Fruit fly (Drosophila melanogaster): ENCODE data around the gene Tbh.

Tbh gene

DNA sequence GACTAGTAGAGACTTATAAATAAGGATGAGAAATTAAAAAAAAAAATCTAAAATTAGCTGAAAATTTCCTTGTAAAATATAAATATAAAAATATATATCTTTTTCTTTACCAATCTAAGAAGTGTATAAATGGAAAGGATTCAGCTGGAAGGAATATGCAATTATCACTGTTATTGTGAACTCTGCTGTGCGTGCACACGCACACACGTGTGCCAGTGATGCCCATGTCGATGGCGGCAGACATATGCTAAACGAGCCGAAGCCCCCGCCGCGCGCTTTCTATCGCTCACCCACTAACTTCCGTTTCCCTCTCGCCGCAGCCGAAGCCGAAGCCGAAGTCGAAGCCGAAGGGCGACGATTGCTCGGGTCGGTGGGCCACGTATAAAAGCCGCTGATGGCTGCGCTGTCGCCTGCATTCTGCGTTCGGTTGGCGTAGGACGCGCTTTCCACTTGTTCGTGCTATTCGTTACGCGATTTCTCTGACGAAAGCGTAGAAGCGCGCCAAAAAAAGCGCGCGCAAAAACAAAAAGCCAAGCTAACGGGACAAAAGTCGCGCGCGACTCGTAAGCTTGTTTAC lies at the start of gene Tbh:
Gene Tbh (plus strand): TSS at position 527 of the 577 bp plus-strand sequence.
- no peak for TF ChIP-seq h (optimal IDR thresholded peaks at IDR 0.05)
- no peak for TF ChIP-seq Sin3A (optimal IDR thresholded peaks at IDR 0.05)
- TF ChIP-seq psq (optimal IDR thresholded peaks at IDR 0.05) = no peak
- no peak for TF ChIP-seq Myc (optimal IDR thresholded peaks at IDR 0.05)
- no peak for TF ChIP-seq insv (optimal IDR thresholded peaks at IDR 0.05)
- TF ChIP-seq ttk (optimal IDR thresholded peaks at IDR 0.05) = no peak

DNA sequence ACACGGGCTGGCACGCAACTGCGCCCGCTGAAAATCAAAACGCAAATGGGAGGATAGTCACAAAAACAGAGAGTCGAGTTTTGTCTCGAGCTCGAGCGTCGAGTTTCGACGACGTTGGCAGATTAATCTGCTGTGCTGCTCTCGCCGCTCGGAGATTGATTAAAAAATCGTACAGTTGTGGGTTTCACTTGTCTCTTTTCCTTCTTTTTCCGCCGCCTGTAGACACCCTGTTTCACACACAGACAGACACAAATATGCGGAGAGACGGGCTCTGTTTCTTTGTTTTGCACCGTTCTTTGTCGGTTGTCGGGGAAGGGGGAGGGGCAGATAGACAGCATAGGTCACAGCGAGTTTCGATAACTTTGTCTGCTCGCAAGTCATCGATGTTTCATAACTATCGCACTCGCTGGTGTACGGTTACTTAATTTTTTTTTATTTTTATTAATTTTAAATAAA lies 48.6 kb upstream of the Tbh start, which contains the start of gene orion:
Gene orion (minus strand): TSS at position 51 of the 456 bp plus-strand sequence.
- TF ChIP-seq psq (optimal IDR thresholded peaks at IDR 0.05) = no peak
- no peak for TF ChIP-seq insv (optimal IDR thresholded peaks at IDR 0.05)
- no peak for TF ChIP-seq Myc (optimal IDR thresholded peaks at IDR 0.05)
- no peak for TF ChIP-seq h (optimal IDR thresholded peaks at IDR 0.05)
- TF ChIP-seq ttk (optimal IDR thresholded peaks at IDR 0.05) = no peak
- no peak for TF ChIP-seq Sin3A (optimal IDR thresholded peaks at IDR 0.05)

DNA sequence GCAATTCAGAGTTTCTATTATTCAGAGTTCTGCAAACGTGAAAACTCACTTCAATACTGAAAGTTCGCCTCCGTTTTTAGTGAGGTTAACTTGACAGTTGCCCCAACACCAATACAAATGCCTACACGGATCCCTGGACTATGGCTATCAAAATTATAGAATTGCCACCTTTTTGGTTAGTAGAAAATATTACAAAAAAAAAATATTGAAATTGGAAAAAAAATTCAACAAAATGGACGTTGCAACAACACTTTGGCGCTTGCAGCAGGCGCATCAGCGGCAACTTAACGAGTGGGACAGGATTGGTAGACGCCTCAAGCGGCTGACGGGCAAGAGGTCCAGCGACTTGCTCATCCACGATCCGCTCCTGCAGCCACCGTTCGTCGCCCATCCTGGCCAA lies 39.6 kb upstream of the Tbh start, which contains the start of the genes CG15332 and CG15330:
Gene CG15332 (minus strand): TSS at position 101 of the 400 bp plus-strand sequence.
Gene CG15330 (plus strand): TSS at position 175 of the 400 bp plus-strand sequence.
- TF ChIP-seq ttk (optimal IDR thresholded peaks at IDR 0.05) = no peak
- no peak for TF ChIP-seq h (optimal IDR thresholded peaks at IDR 0.05)
- TF ChIP-seq Myc (optimal IDR thresholded peaks at IDR 0.05) = no peak
- TF ChIP-seq Sin3A (optimal IDR thresholded peaks at IDR 0.05) = no peak
- no peak for TF ChIP-seq psq (optimal IDR thresholded peaks at IDR 0.05)
- TF ChIP-seq insv (optimal IDR thresholded peaks at IDR 0.05) = no peak

DNA sequence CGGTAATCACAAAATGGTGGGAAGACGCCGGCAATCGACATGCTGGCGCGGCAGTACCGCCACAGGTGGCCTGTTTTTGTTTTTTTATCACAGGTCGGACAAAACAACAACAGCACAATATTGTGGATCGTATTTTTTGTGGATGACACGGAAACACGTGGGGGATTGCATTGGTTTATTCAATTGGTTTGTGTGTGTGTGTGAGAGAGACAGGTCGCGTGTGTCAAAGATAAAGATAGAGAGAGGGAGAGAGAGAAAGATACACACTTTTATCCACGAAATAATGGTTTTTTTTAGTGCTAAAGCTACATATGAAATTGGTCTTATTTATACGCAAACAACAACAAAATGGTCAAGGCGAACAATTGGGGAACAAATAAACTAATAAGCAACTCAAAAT lies 36.5 kb upstream of the Tbh start:
- TF ChIP-seq psq (optimal IDR thresholded peaks at IDR 0.05) (no peak), Sin3A (optimal IDR thresholded peaks at IDR 0.05) (no peak), ttk (optimal IDR thresholded peaks at IDR 0.05) (no peak), h (optimal IDR thresholded peaks at IDR 0.05) (no peak), Myc (optimal IDR thresholded peaks at IDR 0.05) (no peak), insv (optimal IDR thresholded peaks at IDR 0.05) (no peak)

DNA sequence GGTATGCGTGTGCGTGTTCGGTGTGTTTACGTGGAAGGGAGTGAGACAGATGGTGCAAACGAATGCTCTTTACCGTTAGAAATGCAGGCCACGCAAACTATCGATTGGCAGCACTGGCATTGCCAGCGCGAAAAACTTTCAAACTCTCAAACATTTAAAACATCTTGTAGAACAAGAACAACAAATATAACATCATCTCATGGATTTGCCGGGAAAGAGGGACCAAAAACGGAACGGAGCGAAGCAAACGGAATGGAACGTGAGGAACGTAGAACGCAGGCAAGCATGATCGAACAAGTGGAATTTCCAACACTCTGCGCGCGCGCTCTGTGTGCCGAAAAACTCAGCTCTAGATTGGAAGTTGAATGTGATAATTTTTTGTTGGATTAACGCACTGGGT lies 36.0 kb upstream of the Tbh start:
- no peak for TF ChIP-seq Myc (optimal IDR thresholded peaks at IDR 0.05)
- TF ChIP-seq h (optimal IDR thresholded peaks at IDR 0.05) = no peak
- no peak for TF ChIP-seq insv (optimal IDR thresholded peaks at IDR 0.05)
- no peak for TF ChIP-seq psq (optimal IDR thresholded peaks at IDR 0.05)
- TF ChIP-seq Sin3A (optimal IDR thresholded peaks at IDR 0.05) = no peak
- no peak for TF ChIP-seq ttk (optimal IDR thresholded peaks at IDR 0.05)

DNA sequence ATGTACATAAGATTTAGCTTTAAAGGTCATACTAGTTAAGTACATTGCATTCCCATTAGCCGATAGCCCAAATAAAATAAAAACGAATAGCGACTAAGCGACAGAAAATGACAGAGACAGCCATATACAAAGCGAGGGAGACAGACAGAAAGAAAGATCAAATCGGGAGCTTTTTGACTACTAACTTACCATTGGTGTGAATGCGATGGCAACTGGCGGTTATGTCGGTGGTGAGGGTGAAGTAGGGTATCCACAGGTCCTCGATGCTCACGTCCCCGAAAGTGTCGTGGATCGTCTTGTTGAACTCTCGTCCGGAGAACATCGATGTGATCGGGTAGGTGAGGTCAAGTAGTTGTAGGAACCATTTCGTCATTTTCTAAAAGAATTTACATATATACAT lies 34.5 kb upstream of the Tbh start:
- TF ChIP-seq Myc (optimal IDR thresholded peaks at IDR 0.05) = no peak
- TF ChIP-seq psq (optimal IDR thresholded peaks at IDR 0.05) = no peak
- TF ChIP-seq insv (optimal IDR thresholded peaks at IDR 0.05) = no peak
- TF ChIP-seq h (optimal IDR thresholded peaks at IDR 0.05) = no peak
- TF ChIP-seq Sin3A (optimal IDR thresholded peaks at IDR 0.05) = no peak

DNA sequence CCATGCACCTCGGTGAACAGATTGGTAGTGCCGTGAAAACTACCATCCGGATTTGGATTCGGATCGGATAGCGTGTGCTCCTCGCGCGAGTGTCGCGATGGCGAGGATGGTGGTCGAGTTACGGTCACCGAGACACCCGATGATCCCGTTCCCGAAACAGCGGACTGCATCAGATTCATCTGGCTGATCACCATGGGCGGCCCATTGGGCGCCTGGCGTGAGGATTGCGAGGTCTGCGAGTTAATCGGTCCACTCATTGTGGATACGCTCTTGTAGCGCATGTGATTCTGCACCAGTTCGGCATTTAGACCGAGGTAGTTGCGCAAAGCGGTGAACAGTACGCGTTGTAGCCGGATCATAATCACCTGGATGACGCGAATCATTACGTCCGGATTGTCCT lies 31.8 kb upstream of the Tbh start, which contains the start of gene sn:
Gene sn (plus strand): TSS at position 301 of the 400 bp plus-strand sequence.
- no peak for TF ChIP-seq h (optimal IDR thresholded peaks at IDR 0.05)
- TF ChIP-seq ttk (optimal IDR thresholded peaks at IDR 0.05) = no peak
- TF ChIP-seq Myc (optimal IDR thresholded peaks at IDR 0.05) = no peak
- no peak for TF ChIP-seq Sin3A (optimal IDR thresholded peaks at IDR 0.05)
- TF ChIP-seq psq (optimal IDR thresholded peaks at IDR 0.05) = no peak
- TF ChIP-seq insv (optimal IDR thresholded peaks at IDR 0.05) = no peak

DNA sequence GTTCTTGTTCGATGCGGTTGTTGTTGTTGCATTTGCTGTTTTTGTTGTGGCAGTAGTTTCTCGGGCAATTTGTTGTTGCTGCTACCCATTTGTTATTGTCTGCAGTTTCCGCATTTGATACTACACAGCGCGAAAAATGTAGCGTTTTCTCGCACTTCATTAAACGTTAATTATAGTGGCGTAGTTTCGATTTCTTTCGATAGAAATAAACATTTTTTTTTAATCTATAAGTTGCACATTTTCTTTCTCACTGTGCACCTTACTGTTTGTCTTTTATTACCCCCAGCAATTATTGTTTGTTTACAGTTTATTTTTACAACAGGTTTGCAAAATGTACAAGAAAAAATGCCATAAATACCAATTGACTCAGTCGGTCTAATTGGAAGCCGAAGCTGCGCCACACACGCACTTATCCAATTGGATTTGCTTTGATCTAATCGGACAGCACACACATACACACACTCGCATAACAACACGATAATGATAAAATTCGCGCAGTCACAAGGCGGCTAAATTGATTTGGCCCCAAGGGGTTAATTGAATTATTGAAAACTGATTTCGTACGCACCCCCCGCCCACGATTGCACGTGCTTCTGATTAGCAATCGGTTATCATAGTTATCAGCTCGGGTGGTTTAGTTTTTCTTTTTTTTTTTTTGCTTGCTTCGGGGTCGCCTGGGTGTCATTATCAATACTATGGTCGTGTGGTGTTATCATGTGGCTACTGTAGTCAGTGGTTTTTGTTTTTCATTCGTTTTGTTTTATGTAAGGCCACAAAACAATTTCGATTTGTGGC lies 29.5 kb upstream of the Tbh start:
- no peak for TF ChIP-seq h (optimal IDR thresholded peaks at IDR 0.05)
- no peak for TF ChIP-seq ttk (optimal IDR thresholded peaks at IDR 0.05)
- TF ChIP-seq Myc (optimal IDR thresholded peaks at IDR 0.05) = no peak
- no peak for TF ChIP-seq Sin3A (optimal IDR thresholded peaks at IDR 0.05)
- no peak for TF ChIP-seq insv (optimal IDR thresholded peaks at IDR 0.05)
- no peak for TF ChIP-seq psq (optimal IDR thresholded peaks at IDR 0.05)

DNA sequence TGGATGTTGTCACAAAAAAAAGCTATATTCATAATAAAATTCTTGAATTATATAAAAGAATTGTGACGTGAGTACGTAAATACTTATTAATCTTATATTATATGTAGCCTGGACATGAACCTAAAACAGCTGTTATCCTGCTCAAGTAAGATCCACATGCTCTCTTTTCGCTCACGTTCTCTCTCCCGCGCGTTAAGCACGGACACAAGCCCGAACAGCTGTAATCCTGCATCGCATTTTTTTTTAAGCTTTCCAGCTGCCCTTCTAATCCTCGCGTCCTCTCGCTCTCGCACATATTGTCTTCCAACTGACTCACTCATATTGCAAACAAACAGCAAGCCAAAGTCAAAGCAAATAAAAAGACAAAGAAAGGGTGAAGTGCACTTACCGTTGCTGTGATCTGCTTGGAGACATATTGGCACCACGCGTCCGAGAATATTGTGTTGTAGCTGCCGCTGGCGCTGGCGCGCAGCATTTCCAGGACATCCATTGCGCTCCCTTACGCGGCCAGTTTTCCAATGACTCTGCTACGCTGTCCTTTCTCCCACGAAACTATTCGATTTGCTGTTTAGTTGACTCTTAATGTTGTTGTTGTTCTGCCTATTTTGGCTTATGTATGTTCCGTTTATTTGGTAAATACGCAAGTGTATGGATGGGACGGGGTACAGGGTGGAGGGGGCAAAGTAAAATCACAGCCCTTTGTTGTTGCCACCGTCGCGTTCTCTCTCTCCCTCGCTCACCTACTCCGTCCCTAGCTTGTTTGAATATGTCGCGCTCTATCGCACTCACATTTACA lies 28.2 kb upstream of the Tbh start:
- no peak for TF ChIP-seq insv (optimal IDR thresholded peaks at IDR 0.05)
- no peak for TF ChIP-seq Myc (optimal IDR thresholded peaks at IDR 0.05)
- TF ChIP-seq Sin3A (optimal IDR thresholded peaks at IDR 0.05) = no peak

DNA sequence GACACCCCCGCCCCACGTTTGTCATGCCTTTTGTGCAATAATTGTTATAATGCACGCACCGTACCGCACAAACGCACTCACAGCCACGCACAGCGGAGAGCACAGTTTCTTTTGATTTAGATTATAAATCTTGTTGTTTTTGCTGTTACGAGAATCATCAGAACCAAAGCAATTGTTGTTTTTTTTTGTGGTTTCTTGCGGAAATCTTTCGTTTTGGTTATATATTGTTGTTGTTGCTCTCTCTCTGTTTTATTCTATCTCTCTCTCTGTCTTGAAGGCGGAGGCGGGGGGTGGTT lies 27.7 kb upstream of the Tbh start:
- TF ChIP-seq Myc (optimal IDR thresholded peaks at IDR 0.05) (no peak), h (optimal IDR thresholded peaks at IDR 0.05) (no peak), ttk (optimal IDR thresholded peaks at IDR 0.05) (no peak), psq (optimal IDR thresholded peaks at IDR 0.05) (no peak), insv (optimal IDR thresholded peaks at IDR 0.05) (no peak), Sin3A (optimal IDR thresholded peaks at IDR 0.05) (no peak)

DNA sequence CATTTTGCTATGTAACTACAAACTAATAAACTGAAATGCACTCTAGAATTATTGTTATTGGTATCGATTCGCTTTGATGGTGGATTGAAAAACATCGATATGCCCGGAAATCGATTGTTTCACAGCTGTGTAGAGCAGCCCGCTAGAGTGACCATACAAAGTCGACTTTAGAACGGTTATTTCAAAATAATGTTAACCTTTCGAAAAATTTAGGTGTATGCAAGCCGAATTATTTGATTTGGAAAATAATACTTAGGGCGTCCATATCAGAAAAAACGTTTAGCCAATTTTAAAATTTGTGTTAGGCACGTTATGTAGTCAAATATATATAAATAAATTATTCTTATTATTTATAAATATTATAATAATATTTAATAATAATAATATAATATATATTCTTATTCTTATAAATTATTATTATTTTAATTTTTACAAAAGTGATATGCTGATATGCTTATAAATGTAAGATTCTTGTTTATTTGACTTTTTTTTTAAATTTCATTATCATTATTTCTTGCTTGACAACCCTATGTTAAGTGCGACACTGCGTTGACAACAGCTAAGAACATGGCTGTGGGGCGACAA lies 27.2 kb upstream of the Tbh start, which contains the start of gene sws:
Gene sws (minus strand): TSS at position 22 of the 585 bp plus-strand sequence.
- TF ChIP-seq Sin3A (optimal IDR thresholded peaks at IDR 0.05) = no peak
- no peak for TF ChIP-seq ttk (optimal IDR thresholded peaks at IDR 0.05)
- TF ChIP-seq Myc (optimal IDR thresholded peaks at IDR 0.05) = no peak
- no peak for TF ChIP-seq insv (optimal IDR thresholded peaks at IDR 0.05)
- no peak for TF ChIP-seq psq (optimal IDR thresholded peaks at IDR 0.05)
- TF ChIP-seq h (optimal IDR thresholded peaks at IDR 0.05) = no peak

Measured in Kc167 (cell line).